Fruit fly (Drosophila melanogaster) whole organism, pupa: ENCODE data around the gene CG14564.

ENCODE experiments used
- CG12605 ChIP-seq: fragments of 200-800 bp; sonication (Bioruptor generic); IDR thresholded peaks from 2 replicates; pipeline ENCODE4 v1.3.6; 2022; ENCODE audit warnings: missing biosample characterization, missing genetic modification characterization
- CG17806 ChIP-seq: fragments of 200-800 bp; sonication (Bioruptor generic); optimal IDR thresholded peaks from 2 replicates; lab custom pipeline; 2018; ENCODE audit warnings: missing biosample characterization, mild to moderate bottlenecking, missing genetic modification characterization, moderate library complexity
- CG32121 ChIP-seq: fragments of 200-800 bp; sonication (Bioruptor generic); IDR thresholded peaks from 2 replicates; pipeline ENCODE4 v1.3.6; 2022; ENCODE audit warnings: missing biosample characterization, missing genetic modification characterization
- CG4496 ChIP-seq: fragments of 200-800 bp; sonication (Bioruptor generic); IDR thresholded peaks from 3 replicates; pipeline ENCODE4 v1.3.6; 2022; ENCODE audit warnings: missing biosample characterization, missing genetic modification characterization
- CG9948 ChIP-seq: fragments of 200-800 bp; sonication (Bioruptor generic); optimal IDR thresholded peaks from 2 replicates; lab custom pipeline; 2018; ENCODE audit warnings: missing biosample characterization, mild to moderate bottlenecking, missing genetic modification characterization, moderate library complexity
- D1 ChIP-seq: fragments of 200-800 bp; sonication (Bioruptor generic); optimal IDR thresholded peaks from 2 replicates; lab custom pipeline; 2018; ENCODE audit warnings: missing biosample characterization, mild to moderate bottlenecking, missing genetic modification characterization, moderate library complexity
- Pif1A ChIP-seq: fragments of 200-800 bp; sonication (Bioruptor generic); optimal IDR thresholded peaks from 3 replicates; lab custom pipeline; 2016; ENCODE audit warnings: missing biosample characterization, missing genetic modification characterization
- Pif1B ChIP-seq: fragments of 200-800 bp; sonication (Bioruptor generic); optimal IDR thresholded peaks from 3 replicates; lab custom pipeline; 2016; ENCODE audit warnings: missing biosample characterization, missing genetic modification characterization
- fd96Ca ChIP-seq: fragments of 200-800 bp; sonication (Bioruptor generic); IDR thresholded peaks from 3 replicates; pipeline ENCODE4 v1.3.6; 2022; ENCODE audit warnings: missing biosample characterization, missing genetic modification characterization

dm6 chr3L:21720869-21721268 lies 36.1 kb upstream of the CG14564 start:
- no peak for TF ChIP-seq CG4496 (GFP tag; lab: Robert Waterston, UW)
- TF ChIP-seq D1 (tag; lab: Kevin White, UChicago), result peak; percentile 12
- TF ChIP-seq Pif1B, result peak; percentile 65
- peak; percentile 73 for TF ChIP-seq CG9948 (tag; lab: Kevin White, UChicago)
- peak; percentile 60 for TF ChIP-seq Pif1A (GFP tag; lab: Kevin White, UChicago)
- peak; percentile 79 for TF ChIP-seq CG17806 (tag; lab: Kevin White, UChicago)
- TF ChIP-seq CG32121 (GFP tag; lab: Robert Waterston, UW), result no peak
- no peak for TF ChIP-seq CG12605 (GFP tag; lab: Robert Waterston, UW)
- no peak for TF ChIP-seq fd96Ca (GFP tag; lab: Robert Waterston, UW)
